Worm (Caenorhabditis elegans) whole organism, L2 larva: ENCODE results near the gene mig-22.
A peak's percentile ranks its signal among the peaks of the same experiment; 100 is the strongest.

Experiments
- C34F6.9 ChIP-seq: fragments of 150-350 bp; optimal IDR thresholded peaks from 2 replicates; lab custom pipeline; 2014; ENCODE audit warnings: missing biosample characterization, missing genetic modification characterization
- F13H6.1 ChIP-seq: sonication (generic microtip); optimal IDR thresholded peaks from 2 replicates; lab custom pipeline; 2016; ENCODE audit warnings: missing genetic modification characterization, missing compliant biosample characterization
- R02D3.7 ChIP-seq: fragments of 150-350 bp; optimal IDR thresholded peaks from 2 replicates; lab custom pipeline; 2014; ENCODE audit warnings: missing biosample characterization, missing genetic modification characterization
- Y55F3AM.14 ChIP-seq: fragments of 200-800 bp; sonication (Bioruptor generic); optimal IDR thresholded peaks from 2 replicates; lab custom pipeline; 2018; ENCODE audit warnings: mild to moderate bottlenecking, missing genetic modification characterization, missing compliant biosample characterization
- alr-1 ChIP-seq: fragments of 150-350 bp; optimal IDR thresholded peaks from 2 replicates; lab custom pipeline; 2014; ENCODE audit warnings: missing biosample characterization, missing genetic modification characterization
- aly-2 ChIP-seq: fragments of 150-350 bp; optimal IDR thresholded peaks from 2 replicates; lab custom pipeline; 2014; ENCODE audit warnings: missing biosample characterization, missing genetic modification characterization
- ama-1 ChIP-seq: fragments of 150-350 bp; optimal IDR thresholded peaks from 2 replicates; lab custom pipeline; 2018; ENCODE audit warnings: inconsistent platforms
- blmp-1 ChIP-seq: sonication (generic microtip); optimal IDR thresholded peaks from 2 replicates; lab custom pipeline; 2017; ENCODE audit warnings: missing genetic modification characterization, mild to moderate bottlenecking, missing compliant biosample characterization, antibody characterized with exemption, moderate library complexity; ENCODE audit not compliant: insufficient read depth
- ceh-16 ChIP-seq: fragments of 150-350 bp; optimal IDR thresholded peaks from 2 replicates; lab custom pipeline; 2014; ENCODE audit warnings: missing biosample characterization, missing genetic modification characterization
- crh-2 ChIP-seq: sonication (generic microtip); optimal IDR thresholded peaks from 2 replicates; lab custom pipeline; 2017; ENCODE audit warnings: missing biosample characterization, missing genetic modification characterization
- dmd-4 ChIP-seq: sonication (generic microtip); optimal IDR thresholded peaks from 2 replicates; lab custom pipeline; 2017; ENCODE audit warnings: missing biosample characterization, missing genetic modification characterization
- elt-1 ChIP-seq: fragments of 150-350 bp; optimal IDR thresholded peaks from 2 replicates; lab custom pipeline; 2014; ENCODE audit warnings: missing biosample characterization, missing genetic modification characterization
- elt-3 ChIP-seq: sonication (generic microtip); optimal IDR thresholded peaks from 2 replicates; lab custom pipeline; 2017; ENCODE audit warnings: missing biosample characterization, missing genetic modification characterization
- gmeb-1 ChIP-seq: fragments of 150-350 bp; optimal IDR thresholded peaks from 2 replicates; lab custom pipeline; 2014; ENCODE audit warnings: missing biosample characterization, missing genetic modification characterization
- lin-13 ChIP-seq: fragments of 150-350 bp; optimal IDR thresholded peaks from 2 replicates; lab custom pipeline; 2014; ENCODE audit warnings: missing biosample characterization, missing genetic modification reagents, missing genetic modification characterization
- lin-39 ChIP-seq: fragments of 150-350 bp; optimal IDR thresholded peaks from 2 replicates; lab custom pipeline; 2014; ENCODE audit warnings: missing biosample characterization, missing genetic modification reagents, missing genetic modification characterization
- lsy-2 ChIP-seq, 2 experiments: fragments of 150-350 bp in 1 of 2; sonication (generic microtip) in 1 of 2; optimal IDR thresholded peaks; 2 replicates each; lab custom pipeline; 2014 to 2017; ENCODE audit warnings: missing biosample characterization in 2 of 2, missing genetic modification characterization in 2 of 2
- mab-5 ChIP-seq: fragments of 150-350 bp; optimal IDR thresholded peaks from 2 replicates; lab custom pipeline; 2014; ENCODE audit warnings: missing biosample characterization, missing genetic modification characterization
- mbf-1 ChIP-seq: sonication (generic microtip); optimal IDR thresholded peaks from 2 replicates; lab custom pipeline; 2017; ENCODE audit warnings: missing biosample characterization, missing genetic modification characterization
- mdl-1 ChIP-seq, 2 experiments: fragments of 150-350 bp in 1 of 2; sonication (generic microtip) in 1 of 2; optimal IDR thresholded peaks; 2 replicates each; lab custom pipeline; 2017; ENCODE audit warnings: missing biosample characterization in 2 of 2, missing genetic modification characterization in 2 of 2
- nhr-10 ChIP-seq: sonication (generic microtip); optimal IDR thresholded peaks from 2 replicates; lab custom pipeline; 2017; ENCODE audit warnings: missing biosample characterization, missing genetic modification characterization
- nhr-12 ChIP-seq: fragments of 150-350 bp; optimal IDR thresholded peaks from 2 replicates; lab custom pipeline; 2014; ENCODE audit warnings: missing biosample characterization, missing genetic modification characterization
- nhr-129 ChIP-seq: fragments of 150-350 bp; optimal IDR thresholded peaks from 2 replicates; lab custom pipeline; 2014; ENCODE audit warnings: missing biosample characterization, missing genetic modification characterization
- nhr-23 ChIP-seq: fragments of 150-350 bp; optimal IDR thresholded peaks from 2 replicates; lab custom pipeline; 2014; ENCODE audit warnings: missing biosample characterization, missing genetic modification reagents, missing genetic modification characterization
- nhr-25 ChIP-seq: fragments of 150-350 bp; sonication (generic microtip); optimal IDR thresholded peaks from 3 replicates; lab custom pipeline; 2014; ENCODE audit warnings: missing biosample characterization, missing genetic modification characterization
- peb-1 ChIP-seq: fragments of 150-350 bp; optimal IDR thresholded peaks from 2 replicates; lab custom pipeline; 2014; ENCODE audit warnings: missing biosample characterization, missing genetic modification characterization
- sem-4 ChIP-seq: fragments of 150-350 bp; optimal IDR thresholded peaks from 2 replicates; lab custom pipeline; 2014; ENCODE audit warnings: missing biosample characterization, missing genetic modification reagents, missing genetic modification characterization
- sma-3 ChIP-seq: sonication (generic microtip); optimal IDR thresholded peaks from 2 replicates; lab custom pipeline; 2016; ENCODE audit warnings: missing genetic modification reagents, missing genetic modification characterization, missing compliant biosample characterization
- sma-9 ChIP-seq, 2 experiments: fragments of 150-350 bp in 1 of 2; sonication (generic microtip) in 1 of 2; optimal IDR thresholded peaks; 2 replicates each; lab custom pipeline; 2014 to 2016; ENCODE audit warnings: missing genetic modification characterization in 2 of 2, mild to moderate bottlenecking in 1 of 2, missing biosample characterization in 1 of 2, missing compliant biosample characterization in 1 of 2, missing genetic modification reagents in 1 of 2, moderate library complexity in 1 of 2
- unc-39 ChIP-seq: fragments of 150-350 bp; optimal IDR thresholded peaks from 2 replicates; lab custom pipeline; 2014; ENCODE audit warnings: missing biosample characterization, missing genetic modification characterization
- unc-55 ChIP-seq: fragments of 150-350 bp; sonication (generic microtip); optimal IDR thresholded peaks from 3 replicates; lab custom pipeline; 2014; ENCODE audit warnings: missing biosample characterization, missing genetic modification reagents, missing genetic modification characterization
- unc-62 ChIP-seq: fragments of 150-350 bp; optimal IDR thresholded peaks from 2 replicates; lab custom pipeline; 2014; ENCODE audit warnings: missing biosample characterization, missing genetic modification reagents, missing genetic modification characterization

The mig-22 gene

DNA sequence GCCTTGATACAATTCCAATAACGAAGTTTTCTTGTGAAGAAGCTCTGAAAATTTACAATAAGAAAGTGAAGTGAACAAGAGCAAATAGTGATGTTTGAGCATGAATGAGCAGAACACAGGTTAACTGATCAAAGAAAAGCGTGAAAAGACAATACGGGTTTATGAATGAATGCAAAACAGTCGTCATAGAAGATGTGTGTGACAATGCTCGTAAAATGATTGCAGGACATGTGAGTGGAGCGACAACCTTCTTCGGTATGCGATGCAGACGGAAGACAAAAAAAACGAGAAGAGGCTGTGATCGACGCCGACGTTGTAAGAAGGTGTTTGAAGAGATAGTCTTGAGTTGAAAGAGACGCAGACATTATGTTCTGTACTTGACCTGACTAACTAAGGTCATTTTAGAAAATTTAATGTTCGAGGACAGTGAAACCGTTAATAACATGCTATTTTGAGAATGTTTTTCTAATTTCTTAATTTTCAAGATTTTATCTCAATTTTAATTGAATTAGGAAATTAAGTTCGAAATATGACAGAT lies at the start of gene mig-22:
mig-22 (minus strand) TSS at position 51 of the 538 bp plus-strand sequence.
- TF ChIP-seq blmp-1 (tag; lab: Kevin White, UChicago) (peak; percentile 33), nhr-25 (peak; percentile 17), nhr-10 (tag; lab: Kevin White, UChicago) (no peak), nhr-129 (tag; lab: Kevin White, UChicago) (peak; percentile 7)

DNA sequence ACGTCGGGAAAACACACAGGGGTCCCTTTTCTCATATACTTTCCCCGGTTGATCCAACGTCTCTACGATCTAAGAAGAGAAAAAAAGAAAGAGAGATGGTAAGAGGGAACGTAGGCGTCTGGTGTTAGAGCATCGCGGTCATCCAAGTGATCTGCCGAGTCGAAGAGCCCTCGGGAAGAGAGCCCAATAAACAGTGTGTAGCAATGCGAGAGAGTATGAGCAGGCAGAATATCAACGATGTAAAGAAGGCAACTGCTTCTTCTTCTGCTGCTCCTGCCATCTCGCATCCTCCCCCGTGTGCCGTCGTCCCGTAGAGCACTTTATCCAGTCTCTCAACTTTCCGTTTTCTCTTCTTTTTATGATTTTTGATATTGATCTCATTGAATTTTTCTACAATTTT lies 48.6 kb upstream of the mig-22 start:
- no peak for TF ChIP-seq nhr-23 (tag; lab: Kevin White, UChicago)
- no peak for TF ChIP-seq unc-39 (tag; lab: Kevin White, UChicago)
- TF ChIP-seq nhr-12 (tag; lab: Kevin White, UChicago) = no peak
- no peak for TF ChIP-seq C34F6.9 (tag; lab: Kevin White, UChicago)
- no peak for TF ChIP-seq sem-4 (tag; lab: Kevin White, UChicago)
- no peak for TF ChIP-seq elt-3 (tag; lab: Kevin White, UChicago)
- peak; percentile 61 for TF ChIP-seq F13H6.1 (tag; lab: Kevin White, UChicago)
- no peak for TF ChIP-seq lin-39
- no peak for TF ChIP-seq unc-62
- no peak for TF ChIP-seq Y55F3AM.14 (GFP tag; lab: Kevin White, UChicago)
- TF ChIP-seq mab-5 (tag; lab: Kevin White, UChicago) = no peak
- TF ChIP-seq nhr-129 (tag; lab: Kevin White, UChicago) = peak; percentile 45
- no peak for TF ChIP-seq mdl-1 (tag; optimal IDR thresholded peaks at IDR 0.05; lab: Kevin White, UChicago)

DNA sequence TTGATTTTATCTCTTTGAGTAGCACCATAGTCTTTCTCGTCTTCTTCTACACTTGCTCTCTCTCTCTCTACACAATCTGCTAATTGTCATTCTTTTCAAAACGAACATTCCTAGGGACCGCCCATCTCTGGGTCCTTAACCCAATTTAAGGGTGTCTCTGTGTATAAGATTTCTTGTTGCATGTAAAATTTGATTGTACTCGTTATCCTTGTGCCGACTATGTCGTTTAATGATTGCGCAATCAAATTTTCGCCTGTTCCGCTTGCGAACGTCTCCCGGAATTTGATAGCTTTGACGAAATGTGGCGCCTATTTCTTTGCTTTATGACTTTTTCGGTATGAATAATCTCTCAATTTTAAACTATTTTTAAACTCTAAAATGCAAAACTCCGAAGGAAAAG lies 44.0 kb upstream of the mig-22 start:
- no peak for TF ChIP-seq nhr-129 (tag; lab: Kevin White, UChicago)
- no peak for TF ChIP-seq mbf-1
- TF ChIP-seq sem-4 (tag; lab: Kevin White, UChicago) = peak; percentile 56
- no peak for TF ChIP-seq aly-2 (tag; lab: Kevin White, UChicago)

DNA sequence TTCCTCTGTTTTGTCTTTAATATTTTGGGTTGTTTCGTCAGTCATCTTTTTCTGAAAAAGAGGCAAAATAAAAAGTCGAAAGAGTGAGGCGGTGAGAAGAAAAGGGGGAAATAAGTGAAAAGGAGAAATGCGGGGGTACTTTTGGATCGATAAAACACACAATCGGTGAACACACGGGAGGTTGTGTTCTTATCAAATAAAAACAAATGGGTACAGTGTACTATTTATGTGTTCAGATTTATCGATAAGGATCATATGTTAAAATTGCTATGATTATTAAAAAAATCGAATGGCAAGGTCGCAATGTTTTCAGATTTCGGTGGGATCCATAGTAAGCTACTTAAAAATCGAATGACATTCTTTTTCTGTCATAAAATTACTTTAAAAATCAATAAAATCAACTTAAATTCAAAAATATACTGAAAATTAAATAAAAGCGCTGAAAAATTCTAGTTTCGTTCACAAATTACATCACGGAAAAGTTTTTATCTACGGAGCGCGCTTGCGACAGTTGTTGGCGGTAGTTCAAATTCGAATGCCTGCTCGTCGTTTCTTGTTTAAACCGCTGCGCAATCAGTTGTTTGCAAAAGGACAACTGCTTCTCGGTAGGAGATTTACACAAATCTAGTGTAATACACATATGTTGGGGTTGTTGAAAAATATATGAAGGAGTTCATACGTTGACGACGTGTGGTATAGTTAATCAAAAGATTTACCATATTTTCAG lies 42.3 kb upstream of the mig-22 start, which contains the start of gene prx-19:
prx-19 (minus strand) TSS at position 51 of the 727 bp plus-strand sequence.
- TF ChIP-seq nhr-25 (peak; percentile 1), elt-3 (tag; lab: Kevin White, UChicago) (no peak), ceh-16 (no peak), crh-2 (tag; lab: Kevin White, UChicago) (peak; percentile 30), blmp-1 (tag; lab: Kevin White, UChicago) (no peak), nhr-129 (tag; lab: Kevin White, UChicago) (peak; percentile 73), lin-13 (GFP tag; lab: Kevin White, UChicago) (peak; percentile 15), sma-9 (GFP tag; optimal IDR thresholded peaks at IDR 0.05; lab: Kevin White, UChicago) (peak; percentile 39), sma-9 (tag; optimal IDR thresholded peaks at IDR 0.05; lab: Kevin White, UChicago) (no peak), ama-1 (lab: Kevin White, UChicago) (peak; percentile 7), alr-1 (tag; lab: Kevin White, UChicago) (no peak), F13H6.1 (tag; lab: Kevin White, UChicago) (peak; percentile 43), unc-39 (tag; lab: Kevin White, UChicago) (no peak), sma-3 (peak; percentile 19), gmeb-1 (tag; lab: Kevin White, UChicago) (peak; percentile 92), unc-55 (GFP tag; lab: Kevin White, UChicago) (peak; percentile 79), R02D3.7 (tag; lab: Kevin White, UChicago) (no peak), lsy-2 (tag; optimal IDR thresholded peaks at IDR 0.05; lab: Kevin White, UChicago) (peak in 1 of 2 experiments; percentile 66), elt-1 (tag; lab: Kevin White, UChicago) (no peak), C34F6.9 (tag; lab: Kevin White, UChicago) (peak; percentile 62)

DNA sequence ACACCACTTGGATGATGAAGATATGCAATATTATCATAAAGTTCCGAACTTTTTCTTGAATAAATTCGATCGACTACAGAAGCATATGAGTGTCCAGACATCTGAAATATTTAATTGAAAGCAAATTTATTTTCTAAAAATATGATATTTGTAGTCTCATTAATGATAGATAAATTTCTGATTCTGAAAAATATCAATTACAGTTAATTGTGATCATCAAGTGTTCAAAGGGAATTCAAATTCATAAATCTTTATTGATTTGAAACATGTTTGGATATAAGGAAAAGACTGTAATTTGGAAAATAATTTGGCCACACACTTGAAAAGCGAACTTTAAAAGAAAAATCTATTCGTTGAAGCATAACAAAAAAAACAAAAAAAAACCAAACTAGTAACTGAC lies 40.1 kb upstream of the mig-22 start, which contains the start of gene F54F2.7:
F54F2.7 (minus strand) TSS at position 101 of the 400 bp plus-strand sequence.
- no peak for TF ChIP-seq peb-1 (tag; lab: Kevin White, UChicago)
- no peak for TF ChIP-seq nhr-12 (tag; lab: Kevin White, UChicago)
- TF ChIP-seq dmd-4 (tag; lab: Kevin White, UChicago) = no peak
- TF ChIP-seq, all 48 proteins: peak for 0
